Fruit fly (Drosophila melanogaster): ENCODE measurements around the gene GILT1.
A peak's percentile ranks its signal among the peaks of the same experiment; 100 is the strongest.

Gene GILT1

dm6 chr3R:13441703-13442102, 40.0 kb upstream of the GILT1 start (continued):
- TF ChIP-seq row (GFP tag; IDR thresholded peaks at IDR 0.05) (no peak), dysf (GFP tag; IDR thresholded peaks at IDR 0.05) (peak; percentile 25; the same call in 1 of the 3 replicates), MESR4 (GFP tag; optimal IDR thresholded peaks at IDR 0.05) (no peak), CG10274 (GFP tag; optimal IDR thresholded peaks at IDR 0.05) (no peak), CG18599 (GFP tag; optimal IDR thresholded peaks at IDR 0.05) (peak; percentile 20), CG11504 (tag; optimal IDR thresholded peaks at IDR 0.05) (peak; percentile 20), Atf6 (GFP tag; IDR thresholded peaks at IDR 0.05) (0 out of 2 replicates have a peak, but pooled peaks have one; percentile 11)

dm6 chr3R:13435836-13436235, 34.2 kb upstream of the GILT1 start:
- TF ChIP-seq CG9876 (GFP tag; optimal IDR thresholded peaks at IDR 0.05) (no peak), Med (GFP tag) (peak; percentile 14), cg (GFP tag; optimal IDR thresholded peaks at IDR 0.05) (peak; percentile 14), Ets65A (GFP tag) (peak; percentile 94), CG3726 (GFP tag; IDR thresholded peaks at IDR 0.05) (no peak)

dm6 chr3R:13434325-13435168, 32.9 kb upstream of the GILT1 start, which contains the start of gene yrt:
TSS of gene yrt (minus strand) at chr3R:13434984.
- TF ChIP-seq HLH3B (GFP tag; IDR thresholded peaks at IDR 0.05) (no peak), CG3847 (GFP tag; IDR thresholded peaks at IDR 0.05) (peak; percentile 50), pita (GFP tag; optimal IDR thresholded peaks at IDR 0.05) (peak; percentile 81), her (GFP tag; optimal IDR thresholded peaks at IDR 0.05) (no peak), Sin3A (optimal IDR thresholded peaks at IDR 0.05) (peak; percentile 36), dpn (GFP tag; optimal IDR thresholded peaks at IDR 0.05) (peak in 1 of 2 experiments; percentile 8), sr (GFP tag; IDR thresholded peaks at IDR 0.05) (no peak), Bgb (GFP tag; IDR thresholded peaks at IDR 0.05; ENCODE audit: partially characterized antibody) (peak; percentile 30; the same call in 1 of the 2 replicates), CG4707 (GFP tag; optimal IDR thresholded peaks at IDR 0.05) (no peak), CG1603 (tag; optimal IDR thresholded peaks at IDR 0.05) (peak; percentile 72), kni (GFP tag; optimal IDR thresholded peaks at IDR 0.05) (peak; percentile 28), CG2199 (GFP tag; IDR thresholded peaks at IDR 0.05) (peak; percentile 18; the same call in 1 of the 3 replicates), Dip2 (GFP tag; IDR thresholded peaks at IDR 0.05) (no peak), chinmo (GFP tag; IDR thresholded peaks at IDR 0.05; ENCODE audit: partially characterized antibody) (0 out of 4 replicates have a peak, but pooled peaks have one; percentile 43), CG10147 (GFP tag; optimal IDR thresholded peaks at IDR 0.05) (no peak), slbo (GFP tag; IDR thresholded peaks at IDR 0.05) (0 out of 2 replicates have a peak, but pooled peaks have one; percentile 4), seq (GFP tag; IDR thresholded peaks at IDR 0.05) (no peak), vvl (GFP tag; IDR thresholded peaks at IDR 0.05) (peak; percentile 48), Myb (GFP tag; optimal IDR thresholded peaks at IDR 0.05) (peak; percentile 46), Lhr (GFP tag; optimal IDR thresholded peaks at IDR 0.05) (peak; percentile 85), jing (GFP tag; optimal IDR thresholded peaks at IDR 0.05) (no peak), CG30020 (tag; optimal IDR thresholded peaks at IDR 0.05) (peak; percentile 7), Hmr (GFP tag; optimal IDR thresholded peaks at IDR 0.05) (peak; percentile 28), CG12769 (tag; optimal IDR thresholded peaks at IDR 0.05) (no peak), Ets65A (GFP tag) (peak; percentile 88), crol (GFP tag; IDR thresholded peaks at IDR 0.05) (0 out of 2 replicates have a peak, but pooled peaks have one; percentile 3), unc-4 (GFP tag; IDR thresholded peaks at IDR 0.05; ENCODE audit: partially characterized antibody) (0 out of 2 replicates have a peak, but pooled peaks have one; percentile 12), jumu (GFP tag; optimal IDR thresholded peaks at IDR 0.05) (no peak), Med (GFP tag) (peak; percentile 76), CG16813 (GFP tag; IDR thresholded peaks at IDR 0.05; ENCODE audit: partially characterized antibody) (0 out of 3 replicates have a peak, but pooled peaks have one; percentile 14), dimm (GFP tag; IDR thresholded peaks at IDR 0.05) (no peak), Sry-δ (GFP tag; optimal IDR thresholded peaks at IDR 0.05) (peak; percentile 35), gfzf (GFP tag; optimal IDR thresholded peaks at IDR 0.05) (peak; percentile 96), kay (GFP tag; optimal IDR thresholded peaks at IDR 0.05) (no peak), row (GFP tag; IDR thresholded peaks at IDR 0.05) (peak; percentile 53), amos (GFP tag; IDR thresholded peaks at IDR 0.05; ENCODE audit: partially characterized antibody) (peak; percentile 20; the same call in 1 of the 2 replicates)
